Worm (Caenorhabditis elegans): ENCODE data around the gene C09B9.2.

Gene C09B9.2

DNA sequence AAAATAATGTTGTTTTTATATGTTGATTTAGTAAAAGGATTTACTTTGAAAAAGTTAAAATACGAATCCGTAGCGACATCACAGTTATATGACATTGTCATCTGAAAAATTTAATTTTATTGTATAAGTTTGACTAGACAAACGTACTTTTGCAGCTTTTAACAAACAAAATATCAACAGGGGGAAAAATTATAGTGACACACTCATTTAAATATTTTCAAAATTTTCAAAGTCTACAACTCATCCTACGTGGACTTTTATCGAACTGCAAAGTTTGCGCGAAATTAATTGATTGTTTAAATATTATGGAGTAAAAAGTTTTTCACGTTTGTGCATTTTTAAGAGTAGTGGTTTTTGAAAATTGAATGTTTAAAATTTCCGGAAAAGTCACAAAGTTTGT is 3.4 kb upstream of the C09B9.2 start, which contains the start of gene C09B9.85:
Gene C09B9.85, minus strand, starts transcription at position 101 of the 400 bp plus-strand sequence.
- TF ChIP-seq jun-1 (tag; optimal IDR thresholded peaks at IDR 0.05): no peak

ce11 chrIV:5031346-5031745 is 2.3 kb downstream of the C09B9.2 start:
- TF ChIP-seq ztf-11 (tag; optimal IDR thresholded peaks at IDR 0.05) (no peak), fos-1 (tag; optimal IDR thresholded peaks at IDR 0.05) (no peak), fkh-2 (tag; optimal IDR thresholded peaks at IDR 0.05) (no peak), ztf-4 (tag; optimal IDR thresholded peaks at IDR 0.05) (no peak), nfya-1 (tag; optimal IDR thresholded peaks at IDR 0.05; ENCODE audit: insufficient read depth) (no peak), ceh-9 (tag; optimal IDR thresholded peaks at IDR 0.05) (no peak), mml-1 (tag; optimal IDR thresholded peaks at IDR 0.05) (no peak)

DNA sequence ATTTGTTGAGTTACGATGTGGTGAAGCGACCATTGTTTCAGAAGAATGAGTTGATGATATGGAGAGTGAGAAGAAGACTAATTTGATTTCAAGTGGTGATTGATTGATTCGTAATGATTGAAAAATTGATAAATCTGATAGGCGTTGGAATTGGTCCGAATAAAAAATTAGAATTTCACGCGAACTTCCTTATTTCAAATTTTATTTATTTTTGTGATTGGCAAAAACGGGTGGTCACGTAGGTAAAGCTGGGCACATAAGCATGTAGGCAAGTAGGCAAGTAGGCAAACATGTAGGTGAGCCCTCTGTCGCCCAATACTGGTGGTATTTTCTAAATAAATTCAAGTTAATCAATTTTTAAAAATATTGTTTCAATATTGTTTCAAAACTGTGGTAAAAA is 4.2 kb downstream of the C09B9.2 start, which contains the start of gene C09B9.4:
Gene C09B9.4, minus strand, starts transcription at position 101 of the 400 bp plus-strand sequence.
- TF ChIP-seq jun-1 (tag; optimal IDR thresholded peaks at IDR 0.05) (no peak), fkh-10 (GFP tag; optimal IDR thresholded peaks at IDR 0.05) (no peak), pqm-1 (tag; optimal IDR thresholded peaks at IDR 0.05) (no peak), hmg-11 (tag; optimal IDR thresholded peaks at IDR 0.05) (no peak), ztf-11 (tag; optimal IDR thresholded peaks at IDR 0.05) (no peak), eor-1 (tag; optimal IDR thresholded peaks at IDR 0.05) (no peak), R02D3.7 (tag; optimal IDR thresholded peaks at IDR 0.05) (no peak), lin-15B (tag; optimal IDR thresholded peaks at IDR 0.05) (no peak), pha-4 (tag; optimal IDR thresholded peaks at IDR 0.05) (no peak), nhr-76 (tag; optimal IDR thresholded peaks at IDR 0.05) (no peak), tbx-2 (tag; optimal IDR thresholded peaks at IDR 0.05) (no peak), elt-1 (tag; optimal IDR thresholded peaks at IDR 0.05) (no peak), zag-1 (tag; optimal IDR thresholded peaks at IDR 0.05) (no peak), ZK546.5 (tag; optimal IDR thresholded peaks at IDR 0.05) (no peak), lin-39 (tag; optimal IDR thresholded peaks at IDR 0.05) (no peak), elt-2 (tag; optimal IDR thresholded peaks at IDR 0.05) (no peak)

DNA sequence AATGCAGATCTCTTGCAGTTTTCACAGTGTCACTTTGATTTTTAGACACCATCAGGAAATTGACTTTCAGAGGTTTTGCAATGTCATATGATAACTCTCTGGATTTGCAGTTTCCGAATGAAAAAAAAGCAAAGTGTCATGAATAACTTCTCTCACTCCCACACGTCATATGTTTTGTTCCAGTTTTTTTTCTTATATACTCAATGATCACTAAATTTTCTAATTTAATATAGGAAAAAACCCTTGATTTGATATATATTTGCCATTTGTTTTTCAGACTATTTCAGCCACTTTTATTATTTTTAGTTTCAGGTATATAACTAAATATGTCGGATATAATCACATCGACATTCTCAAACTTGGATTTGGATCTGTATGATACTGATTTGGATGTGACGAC is 8.4 kb downstream of the C09B9.2 start, which contains the start of gene C09B9.1:
Gene C09B9.1, plus strand, starts transcription at position 301 of the 400 bp plus-strand sequence.
- TF ChIP-seq fkh-2 (tag; optimal IDR thresholded peaks at IDR 0.05): no peak
- TF ChIP-seq nhr-67 (tag; optimal IDR thresholded peaks at IDR 0.05): no peak
- TF ChIP-seq R02D3.7 (tag; optimal IDR thresholded peaks at IDR 0.05): no peak
- TF ChIP-seq nhr-23 (tag; optimal IDR thresholded peaks at IDR 0.05): no peak
- no peak for TF ChIP-seq lin-39 (tag; optimal IDR thresholded peaks at IDR 0.05)
- TF ChIP-seq ceh-82 (tag; optimal IDR thresholded peaks at IDR 0.05): no peak
- TF ChIP-seq lsy-12 (tag; optimal IDR thresholded peaks at IDR 0.05): no peak
- no peak for TF ChIP-seq ama-1 (optimal IDR thresholded peaks at IDR 0.05)
- no peak for TF ChIP-seq nhr-237 (tag; optimal IDR thresholded peaks at IDR 0.05)
- no peak for TF ChIP-seq unc-62 (GFP tag; optimal IDR thresholded peaks at IDR 0.05)
- TF ChIP-seq nhr-76 (tag; optimal IDR thresholded peaks at IDR 0.05): no peak
- TF ChIP-seq jun-1 (tag; optimal IDR thresholded peaks at IDR 0.05): no peak
- TF ChIP-seq ceh-16 (tag; optimal IDR thresholded peaks at IDR 0.05): no peak
- TF ChIP-seq ZK546.5 (tag; optimal IDR thresholded peaks at IDR 0.05): no peak
- TF ChIP-seq nhr-25 (tag; optimal IDR thresholded peaks at IDR 0.05): no peak
- TF ChIP-seq pha-4 (tag; optimal IDR thresholded peaks at IDR 0.05): no peak
- no peak for TF ChIP-seq nhr-28 (tag; optimal IDR thresholded peaks at IDR 0.05)
- TF ChIP-seq unc-39 (tag; optimal IDR thresholded peaks at IDR 0.05): no peak

ce11 chrIV:5038744-5039143 is 9.7 kb downstream of the C09B9.2 start:
- no peak for TF ChIP-seq nhr-25 (tag; optimal IDR thresholded peaks at IDR 0.05)
- TF ChIP-seq elt-3 (tag; optimal IDR thresholded peaks at IDR 0.05): no peak
- peak; percentile 35 for TF ChIP-seq snpc-4 (tag; optimal IDR thresholded peaks at IDR 0.05)
- TF ChIP-seq nfya-1 (tag; optimal IDR thresholded peaks at IDR 0.05; ENCODE audit: insufficient read depth): no peak

DNA sequence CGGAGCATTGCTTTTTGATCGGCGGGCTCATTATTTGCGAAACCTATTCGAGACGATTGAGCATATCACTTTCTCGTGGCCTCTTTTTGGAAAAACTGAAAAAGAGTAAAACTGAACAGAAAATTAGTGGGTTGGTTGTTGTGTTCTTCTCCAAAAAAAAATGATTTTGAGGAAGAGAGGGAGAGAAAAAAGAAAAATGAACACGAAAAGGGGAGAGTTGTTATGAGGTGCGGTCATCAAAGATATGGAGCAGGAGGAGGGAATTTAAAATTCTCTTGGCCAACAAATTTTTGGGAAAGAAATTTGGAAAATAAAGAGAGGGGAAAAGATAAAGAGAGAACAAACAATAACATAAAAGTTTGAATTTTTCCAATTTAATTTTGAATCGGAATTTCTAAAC is 16.3 kb downstream of the C09B9.2 start, which contains the start of gene hot-9:
Gene hot-9, minus strand, starts transcription at position 101 of the 400 bp plus-strand sequence.
- TF ChIP-seq nhr-12 (tag; optimal IDR thresholded peaks at IDR 0.05) (no peak), elt-2 (tag; optimal IDR thresholded peaks at IDR 0.05) (no peak)
